Fruit fly (Drosophila melanogaster): ENCODE data around the gene CG13843.

CG13843 gene

DNA sequence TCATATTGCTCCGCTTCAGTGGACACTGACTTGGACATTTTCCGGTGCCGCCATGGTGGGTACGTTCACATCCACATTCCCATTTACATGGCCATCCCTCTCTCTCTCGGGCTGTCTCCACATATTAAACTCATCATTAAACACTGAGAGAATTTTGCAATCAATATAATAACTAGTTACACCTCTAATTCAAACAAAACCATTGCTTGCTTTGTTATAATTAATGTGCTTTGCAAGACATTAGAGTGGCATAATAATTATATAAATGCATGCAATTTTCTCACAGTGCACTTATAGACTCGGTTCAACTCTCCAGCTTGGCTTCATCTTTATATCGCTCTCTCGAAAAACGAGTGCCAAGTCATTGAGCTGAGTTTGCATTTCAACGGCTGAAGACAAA lies 15.5 kb downstream of the CG13843 start:
- TF ChIP-seq CG7045 (GFP tag; optimal IDR thresholded peaks at IDR 0.05) (no peak), Mnt (GFP tag; optimal IDR thresholded peaks at IDR 0.05) (no peak), toe (GFP tag; optimal IDR thresholded peaks at IDR 0.05) (no peak), CG7101 (tag; optimal IDR thresholded peaks at IDR 0.05) (peak; percentile 32), CG14711 (tag; optimal IDR thresholded peaks at IDR 0.05) (peak; percentile 51), bab1 (GFP tag; optimal IDR thresholded peaks at IDR 0.05) (peak; percentile 69), cnc (optimal IDR thresholded peaks at IDR 0.05) (peak in 1 of 2 experiments; percentile 3), cic (GFP tag; optimal IDR thresholded peaks at IDR 0.05) (no peak), Crg-1 (GFP tag; optimal IDR thresholded peaks at IDR 0.05) (no peak), tj (GFP tag; optimal IDR thresholded peaks at IDR 0.05) (peak; percentile 82), CG33017 (tag; optimal IDR thresholded peaks at IDR 0.05) (no peak), CG1620 (GFP tag; optimal IDR thresholded peaks at IDR 0.05) (no peak)

DNA sequence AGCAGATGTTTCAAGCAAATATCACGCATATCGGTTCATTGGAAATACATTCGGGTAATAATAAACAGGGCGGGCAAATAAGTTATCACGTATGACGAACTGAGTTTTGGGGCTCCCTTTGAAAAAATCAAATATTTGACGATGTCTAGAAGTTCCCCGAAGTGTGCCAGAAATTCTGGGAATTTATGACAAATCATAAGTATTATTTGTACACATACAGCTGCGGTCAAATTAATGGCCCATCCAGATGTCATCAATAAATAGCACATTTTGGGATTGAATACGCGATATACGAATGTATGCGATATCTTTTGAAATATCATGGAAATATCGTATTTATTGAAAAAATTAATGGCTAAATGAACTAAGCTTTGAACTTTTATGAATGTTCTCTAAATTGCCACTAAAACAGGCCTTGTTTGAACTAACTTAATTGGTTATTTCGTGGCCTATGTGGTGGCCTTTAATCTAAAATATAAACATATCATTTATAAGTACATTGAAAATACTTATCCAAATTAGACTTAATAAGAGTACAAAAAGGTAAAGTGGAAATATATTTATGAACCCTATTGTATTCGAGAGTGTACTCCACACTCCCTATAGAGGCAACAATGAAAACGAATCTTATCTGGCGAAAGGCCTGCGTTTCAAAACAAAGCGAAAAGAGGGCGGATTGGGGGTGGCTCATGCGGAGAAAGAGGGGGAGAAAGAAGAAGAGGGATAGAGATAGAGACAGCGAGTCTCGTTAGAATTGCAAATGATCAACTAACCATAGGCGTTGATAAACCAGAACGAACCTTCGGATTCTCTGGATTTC lies 16.4 kb downstream of the CG13843 start:
- TF ChIP-seq Hr96 (GFP tag; optimal IDR thresholded peaks at IDR 0.05) (no peak), CG5204 (GFP tag; optimal IDR thresholded peaks at IDR 0.05) (peak; percentile 12), CG7101 (tag; optimal IDR thresholded peaks at IDR 0.05) (peak; percentile 19), Crg-1 (GFP tag; optimal IDR thresholded peaks at IDR 0.05) (no peak), Clk (GFP tag; optimal IDR thresholded peaks at IDR 0.05) (no peak), CG11617 (GFP tag; optimal IDR thresholded peaks at IDR 0.05) (no peak), toe (GFP tag; optimal IDR thresholded peaks at IDR 0.05) (no peak), pad (GFP tag; optimal IDR thresholded peaks at IDR 0.05) (no peak), CG12768 (GFP tag; optimal IDR thresholded peaks at IDR 0.05) (no peak), bab1 (GFP tag; optimal IDR thresholded peaks at IDR 0.05) (peak; percentile 9), CG14711 (tag; optimal IDR thresholded peaks at IDR 0.05) (peak; percentile 31), Mnt (GFP tag; optimal IDR thresholded peaks at IDR 0.05) (no peak), CG7045 (GFP tag; optimal IDR thresholded peaks at IDR 0.05) (no peak)

- no peak for TF ChIP-seq CG11617 (GFP tag; optimal IDR thresholded peaks at IDR 0.05)
- TF ChIP-seq CG7045 (GFP tag; optimal IDR thresholded peaks at IDR 0.05), result no peak
- TF ChIP-seq CG12768 (GFP tag; optimal IDR thresholded peaks at IDR 0.05), result peak; percentile 38
These were observed 17.0 kb downstream of the CG13843 start for dm6 chr3R:22626334-22626688.

dm6 chr3R:22626842-22627392 lies 17.6 kb downstream of the CG13843 start:
- TF ChIP-seq ovo (GFP tag; optimal IDR thresholded peaks at IDR 0.05), result no peak
- TF ChIP-seq CG7101 (tag; optimal IDR thresholded peaks at IDR 0.05), result peak; percentile 26
- peak; percentile 38 for TF ChIP-seq Mnt (GFP tag; optimal IDR thresholded peaks at IDR 0.05)
- TF ChIP-seq kay (GFP tag; ENCODE audit: borderline replicate concordance), result peak; percentile 98
- TF ChIP-seq CG14711 (tag; optimal IDR thresholded peaks at IDR 0.05), result peak; percentile 3
- peak; percentile 48 for TF ChIP-seq tj (GFP tag; optimal IDR thresholded peaks at IDR 0.05)
- no peak for TF ChIP-seq Crg-1 (GFP tag; optimal IDR thresholded peaks at IDR 0.05)
- TF ChIP-seq CG7045 (GFP tag; optimal IDR thresholded peaks at IDR 0.05), result peak; percentile 64
- TF ChIP-seq CG11617 (GFP tag; optimal IDR thresholded peaks at IDR 0.05), result peak; percentile 51
- peak; percentile 98 for TF ChIP-seq cic (GFP tag; optimal IDR thresholded peaks at IDR 0.05)
- peak; percentile 75 for TF ChIP-seq CG12768 (GFP tag; optimal IDR thresholded peaks at IDR 0.05)
- no peak for TF ChIP-seq bab1 (GFP tag; optimal IDR thresholded peaks at IDR 0.05)
- no peak for TF ChIP-seq toe (GFP tag; optimal IDR thresholded peaks at IDR 0.05)
- TF ChIP-seq Clk (GFP tag; optimal IDR thresholded peaks at IDR 0.05), result no peak
- peak; percentile 77 for TF ChIP-seq pad (GFP tag; optimal IDR thresholded peaks at IDR 0.05)

- no peak for TF ChIP-seq Hr96 (GFP tag; optimal IDR thresholded peaks at IDR 0.05)
- no peak for TF ChIP-seq CG7045 (GFP tag; optimal IDR thresholded peaks at IDR 0.05)
- no peak for TF ChIP-seq cic (GFP tag; optimal IDR thresholded peaks at IDR 0.05)
- TF ChIP-seq cnc (optimal IDR thresholded peaks at IDR 0.05), result no peak
- no peak for TF ChIP-seq pad (GFP tag; optimal IDR thresholded peaks at IDR 0.05)
- TF ChIP-seq Mnt (GFP tag; optimal IDR thresholded peaks at IDR 0.05), result no peak
- no peak for TF ChIP-seq CG1620 (GFP tag; optimal IDR thresholded peaks at IDR 0.05)
- TF ChIP-seq tj (GFP tag; optimal IDR thresholded peaks at IDR 0.05), result no peak
- no peak for TF ChIP-seq bab1 (GFP tag; optimal IDR thresholded peaks at IDR 0.05)
- no peak for TF ChIP-seq CG7101 (tag; optimal IDR thresholded peaks at IDR 0.05)
- TF ChIP-seq CG12768 (GFP tag; optimal IDR thresholded peaks at IDR 0.05), result no peak
- TF ChIP-seq CG33017 (tag; optimal IDR thresholded peaks at IDR 0.05), result no peak
- no peak for TF ChIP-seq ovo (GFP tag; optimal IDR thresholded peaks at IDR 0.05)
- TF ChIP-seq CG11617 (GFP tag; optimal IDR thresholded peaks at IDR 0.05), result no peak
These were observed 18.7 kb downstream of the CG13843 start for dm6 chr3R:22627936-22628513.

- TF ChIP-seq CG7101 (tag; optimal IDR thresholded peaks at IDR 0.05) (no peak), CG11617 (GFP tag; optimal IDR thresholded peaks at IDR 0.05) (no peak), cic (GFP tag; optimal IDR thresholded peaks at IDR 0.05) (no peak), tj (GFP tag; optimal IDR thresholded peaks at IDR 0.05) (no peak), ovo (GFP tag; optimal IDR thresholded peaks at IDR 0.05) (no peak), kay (GFP tag; ENCODE audit: borderline replicate concordance) (no peak), CG5204 (GFP tag; optimal IDR thresholded peaks at IDR 0.05) (no peak), pad (GFP tag; optimal IDR thresholded peaks at IDR 0.05) (no peak), CG7045 (GFP tag; optimal IDR thresholded peaks at IDR 0.05) (no peak), Clk (GFP tag; optimal IDR thresholded peaks at IDR 0.05) (no peak), CG14711 (tag; optimal IDR thresholded peaks at IDR 0.05) (no peak), CG1620 (GFP tag; optimal IDR thresholded peaks at IDR 0.05) (no peak), CG33017 (tag; optimal IDR thresholded peaks at IDR 0.05) (no peak), Crg-1 (GFP tag; optimal IDR thresholded peaks at IDR 0.05) (no peak)
These were observed 19.9 kb downstream of the CG13843 start for dm6 chr3R:22629174-22629573.
